Worm (Caenorhabditis elegans): Measurements from ENCODE around the gene col-146.

DNA sequence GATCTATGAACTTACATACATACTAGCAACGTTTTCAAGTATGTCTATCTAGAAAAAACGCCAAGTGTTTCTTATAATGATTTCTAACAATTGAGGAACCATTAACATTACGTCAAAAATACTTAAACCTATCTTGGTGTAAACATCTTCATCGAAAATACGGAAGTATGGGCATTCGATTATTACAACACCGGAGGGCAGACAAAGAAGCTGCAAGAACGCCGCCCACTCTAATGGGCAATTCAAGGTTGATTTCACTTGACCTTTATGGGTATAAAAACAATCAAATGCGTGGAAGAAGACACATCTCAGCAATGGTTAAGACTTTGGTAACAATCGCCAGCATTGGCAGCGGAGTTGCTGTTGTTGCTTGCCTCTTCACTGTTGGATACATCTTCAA is at the start of gene col-146:
- TF ChIP-seq ets-4 (tag; optimal IDR thresholded peaks at IDR 0.05) (no peak), tbx-2 (tag; optimal IDR thresholded peaks at IDR 0.05) (no peak)
